Worm (Caenorhabditis elegans) whole organism, L1 larva: ENCODE results near the gene lam-1.

Experiments
- C04F5.9 ChIP-seq: sonication (generic microtip); optimal IDR thresholded peaks from 2 replicates; lab custom pipeline; 2016; ENCODE audit warnings: missing genetic modification characterization, missing compliant biosample characterization
- C16A3.4 ChIP-seq: fragments of 150-350 bp; optimal IDR thresholded peaks from 2 replicates; lab custom pipeline; 2014; ENCODE audit warnings: missing biosample characterization, missing genetic modification characterization
- aha-1 ChIP-seq: fragments of 150-350 bp; optimal IDR thresholded peaks from 2 replicates; lab custom pipeline; 2014; ENCODE audit warnings: missing biosample characterization, missing genetic modification characterization
- alr-1 ChIP-seq: fragments of 200-800 bp; sonication (Bioruptor generic); optimal IDR thresholded peaks from 2 replicates; lab custom pipeline; 2018; ENCODE audit warnings: borderline replicate concordance, mild to moderate bottlenecking, missing genetic modification characterization, missing compliant biosample characterization
- ama-1 ChIP-seq: fragments of 150-350 bp; optimal IDR thresholded peaks from 2 replicates; lab custom pipeline; 2014
- blmp-1 ChIP-seq: fragments of 150-350 bp; optimal IDR thresholded peaks from 2 replicates; lab custom pipeline; 2014; ENCODE audit warnings: missing biosample characterization, missing genetic modification characterization
- ceh-63 ChIP-seq: fragments of 200-800 bp; sonication (Bioruptor generic); optimal IDR thresholded peaks from 2 replicates; lab custom pipeline; 2018; ENCODE audit warnings: mild to moderate bottlenecking, missing genetic modification characterization, missing compliant biosample characterization
- ceh-82 ChIP-seq, 3 experiments: fragments of 150-350 bp in 1 of 3; sonication (generic microtip) in 2 of 3; optimal IDR thresholded peaks; 2 replicates each; lab custom pipeline; 2014 to 2017; ENCODE audit warnings: missing biosample characterization in 3 of 3, missing genetic modification characterization in 3 of 3
- ceh-88 ChIP-seq: fragments of 200-800 bp; sonication (Bioruptor generic); IDR thresholded peaks from 2 replicates; pipeline ENCODE4 v1.3.6; 2022; ENCODE audit warnings: missing genetic modification characterization, missing compliant biosample characterization
- ces-1 ChIP-seq: fragments of 150-350 bp; optimal IDR thresholded peaks from 2 replicates; lab custom pipeline; 2014; ENCODE audit warnings: missing biosample characterization, missing genetic modification reagents, missing genetic modification characterization
- efl-1 ChIP-seq, 4 experiments: fragments of 150-350 bp; optimal IDR thresholded peaks in 3 of 4; peaks in 1 of 4; 1 replicate in 1 of 4; 2 replicates in 3 of 4; lab custom pipeline; 2014; ENCODE audit warnings: missing biosample characterization in 2 of 4, missing genetic modification characterization in 2 of 4, missing genetic modification reagents in 2 of 4
- efl-3 ChIP-seq: fragments of 200-800 bp; sonication (Bioruptor generic); optimal IDR thresholded peaks from 2 replicates; lab custom pipeline; 2018; ENCODE audit warnings: mild to moderate bottlenecking, missing genetic modification characterization, missing compliant biosample characterization
- egl-27 ChIP-seq, 2 experiments: fragments of 150-350 bp in 1 of 2; sonication (generic microtip); optimal IDR thresholded peaks; 3 replicates each; lab custom pipeline; 2017 to 2018; ENCODE audit warnings: missing biosample characterization in 2 of 2, missing genetic modification characterization in 2 of 2, missing genetic modification reagents in 2 of 2
- elt-3 ChIP-seq, 6 experiments: fragments of 150-350 bp in 1 of 6; sonication (generic microtip); optimal IDR thresholded peaks; 2 replicates each; lab custom pipeline; 2017 to 2018; ENCODE audit warnings: missing biosample characterization in 6 of 6, missing genetic modification characterization in 6 of 6, inconsistent platforms in 1 of 6
- fkh-8 ChIP-seq: sonication (generic microtip); optimal IDR thresholded peaks from 2 replicates; lab custom pipeline; 2016; ENCODE audit warnings: mild to moderate bottlenecking, missing genetic modification characterization, missing compliant biosample characterization
- hlh-17 ChIP-seq: fragments of 200-800 bp; sonication (Bioruptor generic); optimal IDR thresholded peaks from 2 replicates; lab custom pipeline; 2018; ENCODE audit warnings: missing genetic modification characterization, mild to moderate bottlenecking, missing compliant biosample characterization, moderate library complexity, borderline replicate concordance
- hlh-4 ChIP-seq: sonication (generic microtip); optimal IDR thresholded peaks from 2 replicates; lab custom pipeline; 2016; ENCODE audit warnings: mild to moderate bottlenecking, missing genetic modification characterization, missing compliant biosample characterization
- irx-1 ChIP-seq: sonication (generic microtip); optimal IDR thresholded peaks from 2 replicates; lab custom pipeline; 2016; ENCODE audit warnings: missing genetic modification characterization, missing compliant biosample characterization
- isw-1 ChIP-seq: fragments of 200-800 bp; sonication (Bioruptor generic); IDR thresholded peaks from 2 replicates; pipeline ENCODE4 v1.3.6; 2022; ENCODE audit warnings: missing genetic modification characterization, missing compliant biosample characterization
- jun-1 ChIP-seq: fragments of 150-350 bp; optimal IDR thresholded peaks from 2 replicates; lab custom pipeline; 2014; ENCODE audit warnings: missing biosample characterization, missing genetic modification reagents, missing genetic modification characterization
- lin-35 ChIP-seq, 2 experiments: fragments of 150-350 bp; optimal IDR thresholded peaks; 2 replicates each; lab custom pipeline; 2014; ENCODE audit warnings: missing biosample characterization in 2 of 2, missing genetic modification characterization in 2 of 2, missing genetic modification reagents in 2 of 2
- lin-39 ChIP-seq: fragments of 150-350 bp; optimal IDR thresholded peaks from 2 replicates; lab custom pipeline; 2014; ENCODE audit warnings: missing biosample characterization, missing genetic modification reagents, missing genetic modification characterization
- lir-3 ChIP-seq: sonication (generic microtip); optimal IDR thresholded peaks from 2 replicates; lab custom pipeline; 2016; ENCODE audit warnings: mild to moderate bottlenecking, missing genetic modification characterization, moderate library complexity, missing compliant biosample characterization; ENCODE audit not compliant: poor library complexity
- mab-9 ChIP-seq: fragments of 200-800 bp; sonication (Bioruptor generic); IDR thresholded peaks from 2 replicates; pipeline ENCODE4 v1.3.6; 2022; ENCODE audit warnings: missing genetic modification reagents, missing genetic modification characterization, missing compliant biosample characterization
- nhr-11 ChIP-seq: fragments of 150-350 bp; optimal IDR thresholded peaks from 2 replicates; lab custom pipeline; 2014; ENCODE audit warnings: missing biosample characterization, missing genetic modification characterization
- nhr-12 ChIP-seq: sonication (generic microtip); optimal IDR thresholded peaks from 2 replicates; lab custom pipeline; 2017; ENCODE audit warnings: missing biosample characterization, missing genetic modification characterization
- nhr-237 ChIP-seq: fragments of 150-350 bp; optimal IDR thresholded peaks from 2 replicates; lab custom pipeline; 2014; ENCODE audit warnings: missing biosample characterization, missing genetic modification characterization
- nhr-28 ChIP-seq: fragments of 150-350 bp; optimal IDR thresholded peaks from 2 replicates; lab custom pipeline; 2014; ENCODE audit warnings: missing biosample characterization, missing genetic modification characterization
- nhr-47 ChIP-seq: sonication (generic microtip); optimal IDR thresholded peaks from 2 replicates; lab custom pipeline; 2016; ENCODE audit warnings: mild to moderate bottlenecking, missing genetic modification characterization, moderate library complexity, missing compliant biosample characterization
- nhr-71 ChIP-seq: sonication (generic microtip); optimal IDR thresholded peaks from 2 replicates; lab custom pipeline; 2016; ENCODE audit warnings: mild to moderate bottlenecking, missing genetic modification characterization, moderate library complexity, missing compliant biosample characterization
- nhr-76 ChIP-seq: sonication (generic microtip); optimal IDR thresholded peaks from 2 replicates; lab custom pipeline; 2017; ENCODE audit warnings: missing biosample characterization, missing genetic modification characterization
- nhr-77 ChIP-seq: fragments of 150-350 bp; optimal IDR thresholded peaks from 2 replicates; lab custom pipeline; 2014; ENCODE audit warnings: missing biosample characterization, missing genetic modification characterization
- nhr-84 ChIP-seq: sonication (generic microtip); optimal IDR thresholded peaks from 2 replicates; lab custom pipeline; 2017; ENCODE audit warnings: missing biosample characterization, missing genetic modification characterization
- nhr-85 ChIP-seq: sonication (generic microtip); peaks from one replicate; lab custom pipeline; 2016; ENCODE audit warnings: missing genetic modification characterization, inconsistent platforms, missing compliant biosample characterization
- nhr-90 ChIP-seq: sonication (generic microtip); optimal IDR thresholded peaks from 2 replicates; lab custom pipeline; 2016; ENCODE audit warnings: mild to moderate bottlenecking, missing genetic modification characterization, missing compliant biosample characterization; ENCODE audit not compliant: poor library complexity
- pqm-1 ChIP-seq: sonication (generic microtip); optimal IDR thresholded peaks from 3 replicates; lab custom pipeline; 2017; ENCODE audit warnings: missing biosample characterization, missing genetic modification characterization
- skn-1 ChIP-seq: fragments of 150-350 bp; optimal IDR thresholded peaks from 2 replicates; lab custom pipeline; 2014; ENCODE audit warnings: missing biosample characterization, missing genetic modification characterization
- sox-4 ChIP-seq: sonication (generic microtip); optimal IDR thresholded peaks from 2 replicates; lab custom pipeline; 2016; ENCODE audit warnings: missing genetic modification characterization, missing compliant biosample characterization
- sptf-1 ChIP-seq: fragments of 150-350 bp; optimal IDR thresholded peaks from 2 replicates; lab custom pipeline; 2014; ENCODE audit warnings: missing biosample characterization, missing genetic modification characterization
- tbx-2 ChIP-seq: sonication (generic microtip); optimal IDR thresholded peaks from 2 replicates; lab custom pipeline; 2016; ENCODE audit warnings: missing genetic modification characterization, missing compliant biosample characterization
- tlp-1 ChIP-seq: fragments of 150-350 bp; optimal IDR thresholded peaks from 2 replicates; lab custom pipeline; 2014; ENCODE audit warnings: missing biosample characterization, missing genetic modification characterization
- unc-62 ChIP-seq: fragments of 150-350 bp; optimal IDR thresholded peaks from 2 replicates; lab custom pipeline; 2014; ENCODE audit warnings: missing biosample characterization, missing genetic modification reagents, missing genetic modification characterization
- vab-15 ChIP-seq: sonication (generic microtip); optimal IDR thresholded peaks from 2 replicates; lab custom pipeline; 2017; ENCODE audit warnings: missing genotype, mild to moderate bottlenecking, missing genetic modification characterization, missing compliant biosample characterization
- xbp-1 ChIP-seq: sonication (generic microtip); optimal IDR thresholded peaks from 2 replicates; lab custom pipeline; 2016; ENCODE audit warnings: missing genetic modification characterization, missing compliant biosample characterization
- zip-4 ChIP-seq: fragments of 200-800 bp; sonication (Bioruptor generic); optimal IDR thresholded peaks from 2 replicates; lab custom pipeline; 2018; ENCODE audit warnings: mild to moderate bottlenecking, missing genetic modification characterization, moderate library complexity, missing compliant biosample characterization
- ztf-4 ChIP-seq: fragments of 150-350 bp; optimal IDR thresholded peaks from 2 replicates; lab custom pipeline; 2014; ENCODE audit warnings: missing biosample characterization, missing genetic modification characterization

lam-1 gene

DNA sequence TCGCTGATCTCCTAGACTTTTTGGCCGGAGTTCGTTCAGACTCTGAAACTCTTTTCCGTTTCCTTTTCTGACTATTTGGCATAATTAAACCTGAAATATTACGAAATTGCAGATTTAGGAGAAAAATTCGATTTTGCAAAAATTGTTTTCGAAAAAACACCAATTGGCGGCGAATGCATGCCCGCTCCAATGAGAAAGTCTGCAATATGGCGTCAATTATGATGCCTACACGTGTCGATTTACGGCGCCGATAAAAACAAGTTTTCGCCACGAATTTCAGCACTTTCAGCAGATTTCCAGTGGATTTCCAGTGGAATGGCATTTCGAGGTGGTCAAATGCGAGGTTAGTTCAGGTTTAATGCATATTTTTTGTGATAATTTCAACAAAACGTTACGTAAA, 36.3 kb downstream of the lam-1 start, which contains the start of the genes Y59E9AL.36 and nbet-1 (continued):
- TF ChIP-seq vab-15 (peak; percentile 56), nhr-85 (peak; percentile 71), C04F5.9 (tag; lab: Kevin White, UChicago) (peak; percentile 41), ces-1 (no peak), tbx-2 (tag; lab: Kevin White, UChicago) (peak; percentile 70), zip-4 (GFP tag; lab: Kevin White, UChicago) (peak; percentile 21), lin-39 (peak; percentile 13), unc-62 (GFP tag; lab: Kevin White, UChicago) (no peak), lin-35 (GFP tag; optimal IDR thresholded peaks at IDR 0.05; lab: Kevin White, UChicago) (peak; percentile 86 to 95), hlh-17 (GFP tag; lab: Kevin White, UChicago) (no peak), xbp-1 (tag; lab: Kevin White, UChicago) (peak; percentile 81), skn-1 (tag; lab: Kevin White, UChicago) (peak; percentile 70), pqm-1 (tag; lab: Kevin White, UChicago) (no peak), nhr-90 (peak; percentile 65), fkh-8 (tag; lab: Kevin White, UChicago) (peak; percentile 55), tlp-1 (no peak), egl-27 (tag; optimal IDR thresholded peaks at IDR 0.05; lab: Kevin White, UChicago) (no peak), blmp-1 (tag; lab: Kevin White, UChicago) (peak; percentile 43), ceh-88 (GFP tag; lab: Robert Waterston, UW) (peak; percentile 35; the same call in 1 of the 2 replicates), efl-1 (optimal IDR thresholded peaks at IDR 0.05; lab: Kevin White, UChicago) (peak; percentile 89 to 91), efl-1 (GFP tag; optimal IDR thresholded peaks at IDR 0.05 in 1 of 2; lab: Kevin White, UChicago) (peak; percentile 89 to 99), nhr-77 (tag; lab: Kevin White, UChicago) (peak; percentile 64), ceh-82 (tag; optimal IDR thresholded peaks at IDR 0.05; lab: Kevin White, UChicago) (peak; percentile 39 to 90 (median 68)), nhr-47 (tag; lab: Kevin White, UChicago) (peak; percentile 85), jun-1 (tag; lab: Kevin White, UChicago) (peak; percentile 60), irx-1 (tag; lab: Kevin White, UChicago) (peak; percentile 61), nhr-76 (tag; lab: Kevin White, UChicago) (no peak), sptf-1 (no peak)

DNA sequence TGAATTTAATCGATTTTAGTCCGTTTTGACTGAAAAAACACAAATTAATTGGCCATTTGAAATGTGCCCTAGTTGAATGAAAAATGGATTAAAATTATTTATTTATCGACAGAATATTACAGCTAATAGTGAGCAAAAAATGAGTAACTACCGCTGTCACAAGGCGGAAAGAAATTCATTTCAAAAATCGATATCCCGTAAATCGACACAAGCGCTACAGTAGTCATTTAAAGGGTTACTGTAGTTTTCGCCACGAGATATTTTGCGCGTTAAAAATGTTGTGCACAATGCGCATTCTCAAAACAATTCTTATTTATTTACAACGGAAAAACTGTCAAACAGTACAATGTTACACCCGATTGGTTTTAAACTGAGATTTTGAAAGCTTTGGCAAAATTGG, 37.5 kb downstream of the lam-1 start:
- no peak for TF ChIP-seq nhr-12 (tag; lab: Kevin White, UChicago)
- TF ChIP-seq ces-1: no peak
- TF ChIP-seq hlh-4 (tag; lab: Kevin White, UChicago): no peak
- TF ChIP-seq hlh-17 (GFP tag; lab: Kevin White, UChicago): no peak
- TF ChIP-seq tbx-2 (tag; lab: Kevin White, UChicago): no peak
- TF ChIP-seq nhr-85: no peak
- no peak for TF ChIP-seq ceh-88 (GFP tag; lab: Robert Waterston, UW)
- TF ChIP-seq irx-1 (tag; lab: Kevin White, UChicago): no peak
- TF ChIP-seq nhr-77 (tag; lab: Kevin White, UChicago): no peak
- TF ChIP-seq elt-3 (tag; optimal IDR thresholded peaks at IDR 0.05; lab: Kevin White, UChicago): no peak
- no peak for TF ChIP-seq nhr-11 (tag; lab: Kevin White, UChicago)
- TF ChIP-seq efl-3: no peak
- no peak for TF ChIP-seq ztf-4
- no peak for TF ChIP-seq alr-1
- TF ChIP-seq ceh-82 (tag; optimal IDR thresholded peaks at IDR 0.05; lab: Kevin White, UChicago): no peak
- TF ChIP-seq jun-1 (tag; lab: Kevin White, UChicago): no peak
- no peak for TF ChIP-seq ceh-63
- no peak for TF ChIP-seq isw-1 (GFP tag; lab: Robert Waterston, UW)
- TF ChIP-seq nhr-28 (tag; lab: Kevin White, UChicago): no peak
- no peak for TF ChIP-seq lir-3 (tag; lab: Kevin White, UChicago)

DNA sequence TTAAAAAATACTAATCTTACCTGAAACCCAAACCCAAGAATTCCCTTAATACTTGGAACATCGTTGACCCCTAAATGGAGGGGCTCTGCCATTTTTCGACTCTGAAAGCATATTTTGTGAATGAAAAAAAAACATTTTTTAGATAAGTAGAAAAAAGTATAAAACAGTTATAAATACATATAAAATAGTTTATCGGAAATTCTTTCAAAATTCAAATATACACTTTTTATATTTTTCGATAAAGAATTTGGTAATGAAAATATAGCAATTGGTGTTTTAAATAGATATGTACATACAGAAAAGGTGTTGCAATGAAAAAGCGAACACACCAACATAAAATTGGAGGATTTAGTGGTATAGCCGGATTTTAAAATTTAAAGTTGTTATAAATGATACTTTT, 42.0 kb downstream of the lam-1 start, which contains the start of gene Y59E9AL.4:
Gene Y59E9AL.4 (minus strand): TSS at position 101 of the 400 bp plus-strand sequence.
- TF ChIP-seq nhr-237 (tag; lab: Kevin White, UChicago) (no peak), nhr-76 (tag; lab: Kevin White, UChicago) (no peak), lin-35 (GFP tag; optimal IDR thresholded peaks at IDR 0.05; lab: Kevin White, UChicago) (no peak), nhr-47 (tag; lab: Kevin White, UChicago) (no peak), hlh-4 (tag; lab: Kevin White, UChicago) (no peak), sox-4 (tag; lab: Kevin White, UChicago) (no peak), C16A3.4 (tag; lab: Kevin White, UChicago) (no peak), ama-1 (lab: Kevin White, UChicago) (no peak), nhr-71 (tag; lab: Kevin White, UChicago) (no peak), nhr-84 (tag; lab: Kevin White, UChicago) (no peak), nhr-12 (tag; lab: Kevin White, UChicago) (no peak), mab-9 (GFP tag; lab: Robert Waterston, UW) (no peak), aha-1 (tag; lab: Kevin White, UChicago) (no peak)
